Worm (Caenorhabditis elegans) whole organism, L2 larva: ENCODE results near the gene ctf-4.
A peak's percentile ranks its signal among the peaks of the same experiment; 100 is the strongest.

Experiments used
- aly-2 ChIP-seq: fragments of 150-350 bp; optimal IDR thresholded peaks from 2 replicates; lab custom pipeline; 2014; ENCODE audit warnings: missing biosample characterization, missing genetic modification characterization
- fos-1 ChIP-seq: fragments of 150-350 bp; optimal IDR thresholded peaks from 2 replicates; lab custom pipeline; 2014; ENCODE audit warnings: missing biosample characterization, missing genetic modification characterization
- lin-39 ChIP-seq: fragments of 150-350 bp; optimal IDR thresholded peaks from 2 replicates; lab custom pipeline; 2014; ENCODE audit warnings: missing biosample characterization, missing genetic modification reagents, missing genetic modification characterization
- mdl-1 ChIP-seq, 2 experiments: fragments of 150-350 bp in 1 of 2; sonication (generic microtip) in 1 of 2; optimal IDR thresholded peaks; 2 replicates each; lab custom pipeline; 2017; ENCODE audit warnings: missing biosample characterization in 2 of 2, missing genetic modification characterization in 2 of 2
- nhr-11 ChIP-seq: fragments of 150-350 bp; optimal IDR thresholded peaks from 2 replicates; lab custom pipeline; 2014; ENCODE audit warnings: missing biosample characterization, missing genetic modification characterization
- nhr-21 ChIP-seq: fragments of 150-350 bp; optimal IDR thresholded peaks from 2 replicates; lab custom pipeline; 2014; ENCODE audit warnings: missing biosample characterization, missing genetic modification characterization
- nhr-237 ChIP-seq: fragments of 150-350 bp; optimal IDR thresholded peaks from 2 replicates; lab custom pipeline; 2014; ENCODE audit warnings: missing biosample characterization, missing genetic modification characterization
- skn-1 ChIP-seq: sonication (generic microtip); optimal IDR thresholded peaks from 2 replicates; lab custom pipeline; 2017; ENCODE audit warnings: missing biosample characterization, missing genetic modification characterization
- snpc-4 ChIP-seq: fragments of 150-350 bp; optimal IDR thresholded peaks from 2 replicates; lab custom pipeline; 2014; ENCODE audit warnings: missing biosample characterization, missing genetic modification characterization
- unc-39 ChIP-seq: fragments of 150-350 bp; optimal IDR thresholded peaks from 2 replicates; lab custom pipeline; 2014; ENCODE audit warnings: missing biosample characterization, missing genetic modification characterization
- unc-62 ChIP-seq: fragments of 150-350 bp; optimal IDR thresholded peaks from 2 replicates; lab custom pipeline; 2014; ENCODE audit warnings: missing biosample characterization, missing genetic modification reagents, missing genetic modification characterization

- TF ChIP-seq fos-1 (tag; lab: Kevin White, UChicago): peak; percentile 58
- no peak for TF ChIP-seq nhr-11
- TF ChIP-seq snpc-4 (tag; lab: Kevin White, UChicago): no peak
- TF ChIP-seq skn-1: no peak
- TF ChIP-seq lin-39: no peak
- TF ChIP-seq nhr-237 (tag; lab: Kevin White, UChicago): no peak
- TF ChIP-seq nhr-21 (tag; lab: Kevin White, UChicago): peak; percentile 20
- TF ChIP-seq aly-2 (tag; lab: Kevin White, UChicago): no peak
- TF ChIP-seq unc-62: no peak
- no peak for TF ChIP-seq mdl-1 (tag; optimal IDR thresholded peaks at IDR 0.05; lab: Kevin White, UChicago)
- TF ChIP-seq unc-39 (tag; lab: Kevin White, UChicago): no peak
These were observed 26.6 kb downstream of the ctf-4 start, which contains the start of gene F17C11.11 for ce11 chrV:10938739-10939138.
